Worm (Caenorhabditis elegans) whole organism, L4 larva: ENCODE measurements around the gene cyp-13B1.

Experiments used
- F26F4.8 ChIP-seq: fragments of 200-800 bp; sonication (Bioruptor generic); conservative IDR thresholded peaks from 2 replicates; pipeline ENCODE4 v1.3.6; 2022; ENCODE audit warnings: missing genetic modification characterization, missing compliant biosample characterization
- F44E2.7 ChIP-seq: fragments of 200-800 bp; sonication (Bioruptor generic); IDR thresholded peaks from 2 replicates; pipeline ENCODE4 v2.1.2; 2022; ENCODE audit warnings: missing genetic modification characterization, missing compliant biosample characterization
- R02D3.7 ChIP-seq: fragments of 150-350 bp; sonication (generic microtip); optimal IDR thresholded peaks from 3 replicates; lab custom pipeline; 2014; ENCODE audit warnings: missing biosample characterization, missing genetic modification characterization
- T26A8.4 ChIP-seq: fragments of 200-800 bp; sonication (Bioruptor generic); IDR thresholded peaks from 2 replicates; pipeline ENCODE4 v1.3.6; 2022; ENCODE audit warnings: missing genetic modification characterization, missing compliant biosample characterization
- aha-1 ChIP-seq: fragments of 150-350 bp; peaks from one replicate; lab custom pipeline; 2014; ENCODE audit warnings: missing biosample characterization, missing genetic modification characterization
- aly-2 ChIP-seq: sonication (generic microtip); optimal IDR thresholded peaks from 2 replicates; lab custom pipeline; 2018; ENCODE audit warnings: missing biosample characterization, missing genetic modification characterization
- arid-1 ChIP-seq: fragments of 200-800 bp; sonication (Bioruptor generic); conservative IDR thresholded peaks from 2 replicates; pipeline ENCODE4 v1.3.6; 2022; ENCODE audit warnings: missing genetic modification reagents, missing genetic modification characterization, missing compliant biosample characterization
- attf-4 ChIP-seq: sonication (generic microtip); optimal IDR thresholded peaks from 3 replicates; lab custom pipeline; 2017; ENCODE audit warnings: missing biosample characterization, missing genetic modification characterization
- ceh-20 ChIP-seq: fragments of 200-800 bp; sonication (Bioruptor generic); IDR thresholded peaks from 2 replicates; pipeline ENCODE4 v1.3.6; 2022; ENCODE audit warnings: missing genetic modification reagents, missing genetic modification characterization, missing compliant biosample characterization
- ceh-62 ChIP-seq: sonication (generic microtip); optimal IDR thresholded peaks from 2 replicates; lab custom pipeline; 2017; ENCODE audit warnings: missing biosample characterization, missing genetic modification characterization
- ceh-82 ChIP-seq: sonication (generic microtip); optimal IDR thresholded peaks from 2 replicates; lab custom pipeline; 2017; ENCODE audit warnings: missing biosample characterization, missing genetic modification characterization
- daf-16 ChIP-seq, 3 experiments: sonication (generic microtip); optimal IDR thresholded peaks; 2 replicates each; lab custom pipeline; 2016 to 2017; ENCODE audit warnings: missing genetic modification characterization in 3 of 3, missing genetic modification reagents in 3 of 3, mild to moderate bottlenecking in 2 of 3, missing compliant biosample characterization in 2 of 3, missing biosample characterization in 1 of 3, moderate library complexity in 1 of 3
- dmd-6 ChIP-seq: fragments of 200-800 bp; sonication (Bioruptor generic); IDR thresholded peaks from 2 replicates; pipeline ENCODE4 v1.3.6; 2022; ENCODE audit warnings: missing genetic modification reagents, missing genetic modification characterization, missing compliant biosample characterization
- duxl-1 ChIP-seq: sonication (generic microtip); optimal IDR thresholded peaks from 2 replicates; lab custom pipeline; 2016; ENCODE audit warnings: mild to moderate bottlenecking, missing genetic modification characterization, moderate library complexity, missing compliant biosample characterization; ENCODE audit not compliant: poor library complexity
- dve-1 ChIP-seq: sonication (generic microtip); optimal IDR thresholded peaks from 2 replicates; lab custom pipeline; 2017; ENCODE audit warnings: antibody characterized with exemption, mild to moderate bottlenecking, missing genetic modification characterization, missing compliant biosample characterization; ENCODE audit not compliant: insufficient read depth
- fkh-10 ChIP-seq: fragments of 150-350 bp; optimal IDR thresholded peaks from 2 replicates; lab custom pipeline; 2014; ENCODE audit warnings: missing biosample characterization, missing genetic modification reagents, missing genetic modification characterization
- hif-1 ChIP-seq, 2 experiments: sonication (generic microtip); optimal IDR thresholded peaks; 2 replicates each; lab custom pipeline; 2016 to 2017; ENCODE audit warnings: missing compliant biosample characterization in 2 of 2, missing genetic modification characterization in 2 of 2, missing genetic modification reagents in 2 of 2, missing genotype in 2 of 2, mild to moderate bottlenecking in 1 of 2
- hlh-11 ChIP-seq: fragments of 200-800 bp; sonication (Bioruptor generic); optimal IDR thresholded peaks from 2 replicates; lab custom pipeline; 2018; ENCODE audit warnings: mild to moderate bottlenecking, missing genetic modification characterization, missing compliant biosample characterization
- hlh-30 ChIP-seq: sonication (generic microtip); optimal IDR thresholded peaks from 2 replicates; lab custom pipeline; 2017; ENCODE audit warnings: antibody characterized with exemption, mild to moderate bottlenecking, missing genetic modification characterization, missing compliant biosample characterization; ENCODE audit not compliant: insufficient read depth
- hmg-1.1 ChIP-seq: fragments of 200-800 bp; sonication (Bioruptor generic); IDR thresholded peaks from 2 replicates; pipeline ENCODE4 v1.3.6; 2022; ENCODE audit warnings: missing genetic modification reagents, missing genetic modification characterization, missing compliant biosample characterization
- lin-15B ChIP-seq: fragments of 150-350 bp; sonication (generic microtip); optimal IDR thresholded peaks from 3 replicates; lab custom pipeline; 2014; ENCODE audit warnings: missing biosample characterization, missing genetic modification characterization
- lin-29 ChIP-seq: fragments of 200-800 bp; sonication (Bioruptor generic); IDR thresholded peaks from 2 replicates; pipeline ENCODE4 v1.3.6; 2022; ENCODE audit warnings: missing genetic modification reagents, missing genetic modification characterization, missing compliant biosample characterization
- lin-39 ChIP-seq: fragments of 150-350 bp; optimal IDR thresholded peaks from 2 replicates; lab custom pipeline; 2014; ENCODE audit warnings: missing biosample characterization, missing genetic modification reagents, missing genetic modification characterization
- madf-5 ChIP-seq, 2 experiments: fragments of 200-800 bp; sonication (Bioruptor generic); IDR thresholded peaks; 2 replicates each; pipeline ENCODE4 v1.3.6; 2022; ENCODE audit warnings: missing compliant biosample characterization in 2 of 2, missing genetic modification characterization in 2 of 2
- mdl-1 ChIP-seq, 2 experiments: fragments of 150-350 bp in 1 of 2; sonication (generic microtip) in 1 of 2; optimal IDR thresholded peaks; 2 replicates each; lab custom pipeline; 2014 to 2017; ENCODE audit warnings: missing biosample characterization in 2 of 2, missing genetic modification characterization in 2 of 2
- mep-1 ChIP-seq: fragments of 150-350 bp; sonication (generic microtip); optimal IDR thresholded peaks from 3 replicates; lab custom pipeline; 2014; ENCODE audit warnings: missing biosample characterization, missing genetic modification characterization
- mxl-2 ChIP-seq: fragments of 200-800 bp; sonication (Bioruptor generic); conservative IDR thresholded peaks from 2 replicates; pipeline ENCODE4 v1.3.6; 2022; ENCODE audit warnings: missing genetic modification reagents, missing genetic modification characterization, missing compliant biosample characterization
- mxl-3 ChIP-seq: fragments of 200-800 bp; sonication (Bioruptor generic); optimal IDR thresholded peaks from 2 replicates; lab custom pipeline; 2018; ENCODE audit warnings: mild to moderate bottlenecking, missing genetic modification characterization, missing compliant biosample characterization
- nhr-102 ChIP-seq: sonication (generic microtip); optimal IDR thresholded peaks from 2 replicates; lab custom pipeline; 2016; ENCODE audit warnings: mild to moderate bottlenecking, missing genetic modification characterization, moderate library complexity, missing compliant biosample characterization
- nhr-237 ChIP-seq: sonication (generic microtip); optimal IDR thresholded peaks from 2 replicates; lab custom pipeline; 2017; ENCODE audit warnings: missing biosample characterization, missing genetic modification characterization
- nhr-28 ChIP-seq: fragments of 150-350 bp; optimal IDR thresholded peaks from 2 replicates; lab custom pipeline; 2014; ENCODE audit warnings: missing biosample characterization, missing genetic modification characterization
- nhr-48 ChIP-seq: sonication (generic microtip); optimal IDR thresholded peaks from 2 replicates; lab custom pipeline; 2016; ENCODE audit warnings: mild to moderate bottlenecking, missing genetic modification characterization, missing compliant biosample characterization
- nhr-6 ChIP-seq: fragments of 150-350 bp; optimal IDR thresholded peaks from 2 replicates; lab custom pipeline; 2014; ENCODE audit warnings: missing biosample characterization, missing genetic modification characterization
- nhr-77 ChIP-seq: fragments of 150-350 bp; optimal IDR thresholded peaks from 2 replicates; lab custom pipeline; 2014; ENCODE audit warnings: missing biosample characterization, missing genetic modification characterization
- pha-4 ChIP-seq, 2 experiments: fragments of 150-350 bp in 1 of 2; fragments of 200-800 bp in 1 of 2; sonication (Bioruptor generic) in 1 of 2; IDR thresholded peaks in 1 of 2; optimal IDR thresholded peaks in 1 of 2; 2 replicates each; pipeline versions ENCODE4 v1.3.6 to Lab custom; 2014 to 2022; ENCODE audit warnings: missing genetic modification characterization in 2 of 2, missing genetic modification reagents in 2 of 2, missing biosample characterization in 1 of 2, missing compliant biosample characterization in 1 of 2
- php-3 ChIP-seq: fragments of 200-800 bp; sonication (Bioruptor generic); IDR thresholded peaks from 2 replicates; pipeline ENCODE4 v1.3.6; 2022; ENCODE audit warnings: missing genetic modification reagents, missing genetic modification characterization, missing compliant biosample characterization
- skn-1 ChIP-seq: fragments of 150-350 bp; optimal IDR thresholded peaks from 2 replicates; lab custom pipeline; 2014; ENCODE audit warnings: missing biosample characterization, missing genetic modification characterization
- snpc-1.2 ChIP-seq: fragments of 200-800 bp; sonication (Bioruptor generic); IDR thresholded peaks from 2 replicates; pipeline ENCODE4 v1.3.6; 2022; ENCODE audit warnings: missing genetic modification reagents, missing genetic modification characterization, missing compliant biosample characterization
- spr-1 ChIP-seq: sonication (generic microtip); optimal IDR thresholded peaks from 2 replicates; lab custom pipeline; 2016; ENCODE audit warnings: mild to moderate bottlenecking, missing genetic modification characterization, missing compliant biosample characterization
- tra-1 ChIP-seq: fragments of 200-800 bp; sonication (Bioruptor generic); IDR thresholded peaks from 2 replicates; pipeline ENCODE4 v1.3.6; 2022; ENCODE audit warnings: missing genetic modification reagents, missing genetic modification characterization, missing compliant biosample characterization
- unc-39 ChIP-seq: sonication (generic microtip); optimal IDR thresholded peaks from 2 replicates; lab custom pipeline; 2017; ENCODE audit warnings: missing biosample characterization, missing genetic modification characterization
- ztf-7 ChIP-seq: fragments of 150-350 bp; optimal IDR thresholded peaks from 2 replicates; lab custom pipeline; 2014; ENCODE audit warnings: missing biosample characterization, missing genetic modification characterization

cyp-13B1 gene

ce11 chrX:13358573-13358972, 50.9 kb downstream of the cyp-13B1 start (continued):
- TF ChIP-seq R02D3.7 (tag; lab: Kevin White, UChicago) (no peak), mdl-1 (tag; optimal IDR thresholded peaks at IDR 0.05; lab: Kevin White, UChicago) (peak; percentile 77 to 94), F26F4.8 (no peak), hmg-1.1 (GFP tag; lab: Robert Waterston, UW) (peak; percentile 49), tra-1 (GFP tag; lab: Robert Waterston, UW) (peak; percentile 94), aha-1 (peak; percentile 99), ceh-62 (tag; lab: Kevin White, UChicago) (no peak), dve-1 (peak; percentile 89), php-3 (peak; percentile 45; the same call in 1 of the 2 replicates), lin-15B (tag; lab: Kevin White, UChicago) (no peak), ceh-82 (tag; lab: Kevin White, UChicago) (no peak), skn-1 (tag; lab: Kevin White, UChicago) (no peak), hif-1 (tag; optimal IDR thresholded peaks at IDR 0.05; lab: Kevin White, UChicago) (peak; percentile 53 to 96), duxl-1 (tag; lab: Kevin White, UChicago) (peak; percentile 78), pha-4 (GFP tag; IDR thresholded peaks at IDR 0.05; lab: Robert Waterston, UW) (no peak), pha-4 (tag; optimal IDR thresholded peaks at IDR 0.05; lab: Kevin White, UChicago) (no peak), ztf-7 (tag; lab: Kevin White, UChicago) (peak; percentile 49), nhr-77 (peak; percentile 76), nhr-237 (no peak), lin-29 (no peak)

ce11 chrX:13357673-13358072, 51.8 kb downstream of the cyp-13B1 start:
- TF ChIP-seq F44E2.7 (GFP tag; lab: Robert Waterston, UW): no peak
- no peak for TF ChIP-seq T26A8.4 (GFP tag; lab: Robert Waterston, UW)
- TF ChIP-seq aly-2: no peak
- no peak for TF ChIP-seq mxl-2 (GFP tag; lab: Robert Waterston, UW)
- no peak for TF ChIP-seq arid-1 (GFP tag; lab: Robert Waterston, UW)
- TF ChIP-seq hlh-11: peak; percentile 12
- peak; percentile 32 for TF ChIP-seq nhr-48 (tag; lab: Kevin White, UChicago)
- TF ChIP-seq dmd-6 (GFP tag; lab: Robert Waterston, UW): no peak
- TF ChIP-seq daf-16 (GFP tag; optimal IDR thresholded peaks at IDR 0.05; lab: Kevin White, UChicago): no peak
- no peak for TF ChIP-seq daf-16 (tag; optimal IDR thresholded peaks at IDR 0.05; lab: Kevin White, UChicago)
- TF ChIP-seq nhr-6 (tag; lab: Kevin White, UChicago): no peak
- no peak for TF ChIP-seq lin-39
- TF ChIP-seq snpc-1.2: no peak
- TF ChIP-seq attf-4 (tag; lab: Kevin White, UChicago): no peak
- peak; percentile 54 for TF ChIP-seq hlh-30 (tag; lab: Kevin White, UChicago)
- no peak for TF ChIP-seq tra-1 (GFP tag; lab: Robert Waterston, UW)
- TF ChIP-seq mxl-3 (GFP tag; lab: Kevin White, UChicago): peak; percentile 45
- TF ChIP-seq spr-1 (tag; lab: Kevin White, UChicago): no peak
- TF ChIP-seq nhr-28 (tag; lab: Kevin White, UChicago): peak; percentile 60
- TF ChIP-seq mdl-1 (tag; optimal IDR thresholded peaks at IDR 0.05; lab: Kevin White, UChicago): peak in 1 of 2 experiments; percentile 48
- TF ChIP-seq fkh-10 (GFP tag; lab: Kevin White, UChicago): no peak
- TF ChIP-seq madf-5 (GFP tag; IDR thresholded peaks at IDR 0.05; lab: Robert Waterston, UW): no peak
- no peak for TF ChIP-seq mep-1 (tag; lab: Kevin White, UChicago)
- TF ChIP-seq nhr-102 (tag; lab: Kevin White, UChicago): no peak
- TF ChIP-seq ceh-20: no peak
- no peak for TF ChIP-seq unc-39 (tag; lab: Kevin White, UChicago)
- no peak for TF ChIP-seq nhr-77
